Fruit fly (Drosophila melanogaster): ENCODE measurements around the gene escl.
A peak's percentile ranks its signal among the peaks of the same experiment; 100 is the strongest.

dm6 chr2L:12007331-12007791, 16.6 kb downstream of the escl start:
- TF ChIP-seq hb (GFP tag; IDR thresholded peaks at IDR 0.05; ENCODE audit: partially characterized antibody) (no peak), CG11085 (GFP tag; IDR thresholded peaks at IDR 0.05) (no peak), CG17912 (GFP tag; optimal IDR thresholded peaks at IDR 0.05) (peak; percentile 98), odd (GFP tag; optimal IDR thresholded peaks at IDR 0.05) (peak; percentile 24), CG11723 (GFP tag; optimal IDR thresholded peaks at IDR 0.05) (peak; percentile 8)

Data from whole organism, embryonic.